Worm (Caenorhabditis elegans) whole organism, young adult: ENCODE results near the gene F55F3.4.

Experiments used
- B0035.1 ChIP-seq: sonication (generic microtip); optimal IDR thresholded peaks from 2 replicates; lab custom pipeline; 2016; ENCODE audit warnings: missing genetic modification characterization, mild to moderate bottlenecking, missing compliant biosample characterization, missing genotype, missing genetic modification reagents
- B0336.3 ChIP-seq: fragments of 200-800 bp; sonication (Bioruptor generic); IDR thresholded peaks from 2 replicates; pipeline ENCODE4 v1.3.6; 2022; ENCODE audit warnings: missing genetic modification characterization, missing compliant biosample characterization
- D2030.7 ChIP-seq: fragments of 200-800 bp; sonication (Bioruptor generic); IDR thresholded peaks from 2 replicates; pipeline ENCODE4 v1.3.6; 2022; ENCODE audit warnings: missing genetic modification reagents, missing genetic modification characterization, missing compliant biosample characterization
- F37B4.10 ChIP-seq: fragments of 200-800 bp; sonication (Bioruptor generic); IDR thresholded peaks from 2 replicates; pipeline ENCODE4 v1.3.6; 2022; ENCODE audit warnings: missing genetic modification characterization, missing compliant biosample characterization
- F39B2.1 ChIP-seq: fragments of 200-800 bp; sonication (Bioruptor generic); IDR thresholded peaks from 2 replicates; pipeline ENCODE4 v1.3.6; 2022; ENCODE audit warnings: missing genetic modification reagents, missing genetic modification characterization, missing compliant biosample characterization
- F49E8.2 ChIP-seq: sonication (generic microtip); optimal IDR thresholded peaks from 3 replicates; lab custom pipeline; 2017; ENCODE audit warnings: missing genetic modification characterization, mild to moderate bottlenecking, missing compliant biosample characterization, antibody characterized with exemption, moderate library complexity; ENCODE audit not compliant: insufficient read depth
- F55B11.4 ChIP-seq: sonication (generic microtip); optimal IDR thresholded peaks from 2 replicates; lab custom pipeline; 2016; ENCODE audit warnings: missing compliant biosample characterization, missing genetic modification characterization, borderline replicate concordance; ENCODE audit not compliant: insufficient read depth
- F57A8.1 ChIP-seq: fragments of 200-800 bp; sonication (Bioruptor generic); optimal IDR thresholded peaks from 2 replicates; lab custom pipeline; 2018; ENCODE audit warnings: mild to moderate bottlenecking, missing genetic modification characterization, moderate library complexity, missing compliant biosample characterization
- F57C9.4 ChIP-seq: sonication (generic microtip); optimal IDR thresholded peaks from 2 replicates; lab custom pipeline; 2017; ENCODE audit warnings: mild to moderate bottlenecking, missing genetic modification characterization, missing compliant biosample characterization
- K12H6.12 ChIP-seq: fragments of 200-800 bp; sonication (Bioruptor generic); optimal IDR thresholded peaks from 2 replicates; lab custom pipeline; 2018; ENCODE audit warnings: mild to moderate bottlenecking, missing genetic modification characterization, missing compliant biosample characterization
- T07F8.4 ChIP-seq: sonication (generic microtip); optimal IDR thresholded peaks from 2 replicates; lab custom pipeline; 2016; ENCODE audit warnings: mild to moderate bottlenecking, missing genetic modification characterization, moderate library complexity, missing compliant biosample characterization
- T26A5.8 ChIP-seq: sonication (generic microtip); optimal IDR thresholded peaks from 2 replicates; lab custom pipeline; 2016; ENCODE audit warnings: missing genetic modification characterization, missing compliant biosample characterization
- Y56A3A.18 ChIP-seq: fragments of 200-800 bp; sonication (Bioruptor generic); IDR thresholded peaks from 2 replicates; pipeline ENCODE4 v1.3.6; 2022; ENCODE audit warnings: missing genetic modification reagents, missing genetic modification characterization, missing compliant biosample characterization
- Y67H2A.10 ChIP-seq: fragments of 200-800 bp; sonication (Bioruptor generic); conservative IDR thresholded peaks from 2 replicates; pipeline ENCODE4 v1.3.6; 2022; ENCODE audit warnings: missing genetic modification reagents, missing genetic modification characterization, missing compliant biosample characterization
- Y79H2A.3 ChIP-seq: fragments of 200-800 bp; sonication (Bioruptor generic); conservative IDR thresholded peaks from 2 replicates; pipeline ENCODE4 v1.3.6; 2022; ENCODE audit warnings: missing genetic modification reagents, missing genetic modification characterization, missing compliant biosample characterization
- Y95B8A.8 ChIP-seq: fragments of 200-800 bp; sonication (Bioruptor generic); IDR thresholded peaks from 2 replicates; pipeline ENCODE4 v1.3.6; 2022; ENCODE audit warnings: missing genetic modification reagents, missing genetic modification characterization, missing compliant biosample characterization
- aptf-2 ChIP-seq: fragments of 200-800 bp; sonication (Bioruptor generic); conservative IDR thresholded peaks from 2 replicates; pipeline ENCODE4 v1.3.6; 2022; ENCODE audit warnings: missing genetic modification reagents, missing genetic modification characterization, missing compliant biosample characterization
- athp-1 ChIP-seq: sonication (generic microtip); optimal IDR thresholded peaks from 2 replicates; lab custom pipeline; 2017; ENCODE audit warnings: mild to moderate bottlenecking, missing genetic modification characterization, missing compliant biosample characterization
- attf-5 ChIP-seq: fragments of 200-800 bp; sonication (Bioruptor generic); optimal IDR thresholded peaks from 2 replicates; lab custom pipeline; 2018; ENCODE audit warnings: mild to moderate bottlenecking, missing genetic modification characterization, missing compliant biosample characterization
- bed-1 ChIP-seq: fragments of 200-800 bp; sonication (Bioruptor generic); IDR thresholded peaks from 2 replicates; pipeline ENCODE4 v1.3.6; 2022; ENCODE audit warnings: missing genetic modification reagents, missing genetic modification characterization, missing compliant biosample characterization
- ceh-100 ChIP-seq: fragments of 200-800 bp; sonication (Bioruptor generic); IDR thresholded peaks from 2 replicates; pipeline ENCODE4 v1.3.6; 2022; ENCODE audit warnings: missing genetic modification reagents, missing genetic modification characterization, missing compliant biosample characterization
- ceh-27 ChIP-seq: fragments of 200-800 bp; sonication (Bioruptor generic); optimal IDR thresholded peaks from 2 replicates; lab custom pipeline; 2018; ENCODE audit warnings: mild to moderate bottlenecking, missing genetic modification characterization, moderate library complexity, missing compliant biosample characterization
- ceh-79 ChIP-seq: sonication (generic microtip); optimal IDR thresholded peaks from 2 replicates; lab custom pipeline; 2017; ENCODE audit warnings: mild to moderate bottlenecking, missing genetic modification characterization, missing compliant biosample characterization
- chd-7 ChIP-seq: sonication (generic microtip); optimal IDR thresholded peaks from 2 replicates; lab custom pipeline; 2016; ENCODE audit warnings: mild to moderate bottlenecking, missing genetic modification characterization, moderate library complexity, missing compliant biosample characterization
- dox-1 ChIP-seq: fragments of 200-800 bp; sonication (Bioruptor generic); IDR thresholded peaks from 2 replicates; pipeline ENCODE4 v1.3.6; 2022; ENCODE audit warnings: missing genetic modification reagents, missing genetic modification characterization, missing compliant biosample characterization
- dpff-1 ChIP-seq: sonication (generic microtip); optimal IDR thresholded peaks from 2 replicates; lab custom pipeline; 2017; ENCODE audit warnings: mild to moderate bottlenecking, missing genetic modification characterization, missing compliant biosample characterization
- dpl-1 ChIP-seq: fragments of 150-350 bp; optimal IDR thresholded peaks from 2 replicates; lab custom pipeline; 2014; ENCODE audit warnings: missing biosample characterization, missing genetic modification reagents, missing genetic modification characterization
- ekl-4 ChIP-seq: fragments of 200-800 bp; sonication (Bioruptor generic); IDR thresholded peaks from 2 replicates; pipeline ENCODE4 v1.3.6; 2022; ENCODE audit warnings: missing genetic modification reagents, missing genetic modification characterization, missing compliant biosample characterization
- ets-4 ChIP-seq: fragments of 200-800 bp; sonication (Bioruptor generic); optimal IDR thresholded peaks from 2 replicates; lab custom pipeline; 2018; ENCODE audit warnings: mild to moderate bottlenecking, missing genetic modification characterization, missing compliant biosample characterization
- fkh-3 ChIP-seq: sonication (generic microtip); optimal IDR thresholded peaks from 2 replicates; lab custom pipeline; 2016; ENCODE audit warnings: mild to moderate bottlenecking, missing genetic modification characterization, missing compliant biosample characterization
- hmg-1.2 ChIP-seq: fragments of 200-800 bp; sonication (Bioruptor generic); IDR thresholded peaks from 2 replicates; pipeline ENCODE4 v1.3.6; 2022; ENCODE audit warnings: missing genetic modification reagents, missing genetic modification characterization, missing compliant biosample characterization
- lin-54 ChIP-seq: fragments of 200-800 bp; sonication (Bioruptor generic); optimal IDR thresholded peaks from 2 replicates; lab custom pipeline; 2018; ENCODE audit warnings: mild to moderate bottlenecking, missing genetic modification characterization, missing compliant biosample characterization
- lsl-1 ChIP-seq: fragments of 200-800 bp; sonication (Bioruptor generic); optimal IDR thresholded peaks from 2 replicates; lab custom pipeline; 2018; ENCODE audit warnings: mild to moderate bottlenecking, missing genetic modification characterization, moderate library complexity, missing compliant biosample characterization
- madf-6 ChIP-seq: fragments of 200-800 bp; sonication (Bioruptor generic); IDR thresholded peaks from 2 replicates; pipeline ENCODE4 v1.3.6; 2022; ENCODE audit warnings: missing genetic modification reagents, missing genetic modification characterization, missing compliant biosample characterization
- mcd-1 ChIP-seq: fragments of 200-800 bp; sonication (Bioruptor generic); IDR thresholded peaks from 2 replicates; pipeline ENCODE4 v1.3.6; 2022; ENCODE audit warnings: missing genetic modification reagents, missing genetic modification characterization, missing compliant biosample characterization
- mxl-1 ChIP-seq: sonication (generic microtip); optimal IDR thresholded peaks from 2 replicates; lab custom pipeline; 2016; ENCODE audit warnings: missing genetic modification characterization, missing compliant biosample characterization
- nfya-1 ChIP-seq: sonication (generic microtip); optimal IDR thresholded peaks from 2 replicates; lab custom pipeline; 2017; ENCODE audit warnings: antibody characterized with exemption, missing compliant biosample characterization, missing genetic modification characterization, borderline replicate concordance; ENCODE audit not compliant: insufficient read depth
- nfyb-1 ChIP-seq: fragments of 200-800 bp; sonication (Bioruptor generic); IDR thresholded peaks from 2 replicates; pipeline ENCODE4 v1.3.6; 2022; ENCODE audit warnings: missing genetic modification reagents, missing genetic modification characterization, missing compliant biosample characterization
- nhr-120 ChIP-seq: fragments of 200-800 bp; sonication (Bioruptor generic); IDR thresholded peaks from 2 replicates; pipeline ENCODE4 v1.3.6; 2022; ENCODE audit warnings: missing genetic modification characterization, missing compliant biosample characterization
- nhr-179 ChIP-seq: sonication (generic microtip); optimal IDR thresholded peaks from 2 replicates; lab custom pipeline; 2016; ENCODE audit warnings: mild to moderate bottlenecking, missing genetic modification characterization, missing compliant biosample characterization
- nhr-27 ChIP-seq: fragments of 200-800 bp; sonication (Bioruptor generic); optimal IDR thresholded peaks from 2 replicates; lab custom pipeline; 2018; ENCODE audit warnings: mild to moderate bottlenecking, missing genetic modification characterization, moderate library complexity, missing compliant biosample characterization
- snpc-3.4 ChIP-seq: sonication (generic microtip); optimal IDR thresholded peaks from 2 replicates; lab custom pipeline; 2017; ENCODE audit warnings: missing genetic modification characterization, mild to moderate bottlenecking, missing compliant biosample characterization, antibody characterized with exemption, moderate library complexity, missing genotype, missing genetic modification reagents
- sptf-2 ChIP-seq: fragments of 200-800 bp; sonication (Bioruptor generic); optimal IDR thresholded peaks from 2 replicates; lab custom pipeline; 2018; ENCODE audit warnings: mild to moderate bottlenecking, missing genetic modification characterization, missing compliant biosample characterization
- tbx-9 ChIP-seq: sonication (generic microtip); optimal IDR thresholded peaks from 2 replicates; lab custom pipeline; 2016; ENCODE audit warnings: borderline replicate concordance, missing genetic modification characterization, inconsistent platforms, missing compliant biosample characterization
- unc-130 ChIP-seq: sonication (generic microtip); optimal IDR thresholded peaks from 2 replicates; lab custom pipeline; 2016; ENCODE audit warnings: missing genetic modification reagents, missing genetic modification characterization, missing compliant biosample characterization
- xnd-1 ChIP-seq: sonication (generic microtip); optimal IDR thresholded peaks from 2 replicates; lab custom pipeline; 2016; ENCODE audit warnings: missing genotype, missing genetic modification reagents, missing genetic modification characterization, missing compliant biosample characterization
- zim-3 ChIP-seq: sonication (generic microtip); optimal IDR thresholded peaks from 2 replicates; lab custom pipeline; 2017; ENCODE audit warnings: mild to moderate bottlenecking, missing genetic modification characterization, moderate library complexity, missing compliant biosample characterization
- ztf-26 ChIP-seq: sonication (generic microtip); optimal IDR thresholded peaks from 2 replicates; lab custom pipeline; 2017; ENCODE audit warnings: missing genetic modification characterization, missing compliant biosample characterization
- ztf-6 ChIP-seq: fragments of 200-800 bp; sonication (Bioruptor generic); IDR thresholded peaks from 2 replicates; pipeline ENCODE4 v1.3.6; 2022; ENCODE audit warnings: missing genetic modification reagents, missing genetic modification characterization, missing compliant biosample characterization

F55F3.4 gene

ce11 chrX:13781445-13782073, 3.8 kb upstream of the F55F3.4 start (continued):
- TF ChIP-seq B0336.3 (GFP tag; lab: Robert Waterston, UW) (no peak), dpl-1 (GFP tag; lab: Kevin White, UChicago) (no peak), ceh-27 (GFP tag; lab: Kevin White, UChicago) (peak; percentile 7), fkh-3 (tag; lab: Kevin White, UChicago) (no peak), Y79H2A.3 (GFP tag; lab: Robert Waterston, UW) (no peak), nfya-1 (tag; lab: Kevin White, UChicago) (no peak), mcd-1 (GFP tag; lab: Robert Waterston, UW) (no peak), nfyb-1 (GFP tag; lab: Robert Waterston, UW) (no peak), aptf-2 (no peak), dox-1 (GFP tag; lab: Robert Waterston, UW) (peak; percentile 76; the same call in 1 of the 2 replicates), nhr-27 (no peak), tbx-9 (tag; lab: Kevin White, UChicago) (no peak), F55B11.4 (tag; lab: Kevin White, UChicago) (no peak), F49E8.2 (tag; lab: Kevin White, UChicago) (no peak), sptf-2 (no peak), dpff-1 (no peak), bed-1 (GFP tag; lab: Robert Waterston, UW) (no peak), T07F8.4 (peak; percentile 40), nhr-179 (tag; lab: Kevin White, UChicago) (no peak), hmg-1.2 (peak; percentile 79), F37B4.10 (no peak), ets-4 (GFP tag; lab: Kevin White, UChicago) (no peak), nhr-120 (0 out of 2 replicates have a peak, but pooled peaks have one; percentile 64), snpc-3.4 (no peak), ceh-100 (peak; percentile 60; the same call in 1 of the 2 replicates), athp-1 (tag; lab: Kevin White, UChicago) (peak; percentile 38), xnd-1 (tag; lab: Kevin White, UChicago) (no peak), F57C9.4 (no peak), unc-130 (no peak), lin-54 (GFP tag; lab: Kevin White, UChicago) (peak; percentile 34), Y95B8A.8 (GFP tag; lab: Robert Waterston, UW) (no peak), B0035.1 (tag; lab: Kevin White, UChicago) (no peak), F39B2.1 (no peak), lsl-1 (no peak), ekl-4 (peak; percentile 43; the same call in 1 of the 2 replicates), mxl-1 (peak; percentile 86), ceh-79 (tag; lab: Kevin White, UChicago) (no peak), madf-6 (no peak), T26A5.8 (tag; lab: Kevin White, UChicago) (no peak), ztf-26 (tag; lab: Kevin White, UChicago) (no peak), K12H6.12 (tag; lab: Kevin White, UChicago) (peak; percentile 21), attf-5 (GFP tag; lab: Kevin White, UChicago) (no peak), zim-3 (peak; percentile 39), ztf-6 (no peak), Y56A3A.18 (GFP tag; lab: Robert Waterston, UW) (no peak), D2030.7 (peak; percentile 70), F57A8.1 (no peak), chd-7 (no peak), Y67H2A.10 (GFP tag; lab: Robert Waterston, UW) (no peak)
